Fruit fly (Drosophila melanogaster) Kc167 (cell line): Measurements from ENCODE around the gene CG2145.

Source experiments
- Myc ChIP-seq: fragments of >200 bp; optimal IDR thresholded peaks from 2 replicates; lab custom pipeline; 2017; ENCODE audit warnings: missing external identifiers
- Sin3A ChIP-seq: fragments of >200 bp; optimal IDR thresholded peaks from 2 replicates; lab custom pipeline; 2018; ENCODE audit warnings: missing external identifiers
- h ChIP-seq: fragments of >200 bp; optimal IDR thresholded peaks from 3 replicates; lab custom pipeline; 2018; ENCODE audit warnings: missing external identifiers
- insv ChIP-seq: fragments of >200 bp; optimal IDR thresholded peaks from 3 replicates; lab custom pipeline; 2018; ENCODE audit warnings: missing external identifiers
- psq ChIP-seq: fragments of >200 bp; optimal IDR thresholded peaks from 2 replicates; lab custom pipeline; 2017; ENCODE audit warnings: missing external identifiers
- ttk ChIP-seq: sonication (Bioruptor generic); optimal IDR thresholded peaks from 2 replicates; lab custom pipeline; 2017; ENCODE audit warnings: missing external identifiers

DNA sequence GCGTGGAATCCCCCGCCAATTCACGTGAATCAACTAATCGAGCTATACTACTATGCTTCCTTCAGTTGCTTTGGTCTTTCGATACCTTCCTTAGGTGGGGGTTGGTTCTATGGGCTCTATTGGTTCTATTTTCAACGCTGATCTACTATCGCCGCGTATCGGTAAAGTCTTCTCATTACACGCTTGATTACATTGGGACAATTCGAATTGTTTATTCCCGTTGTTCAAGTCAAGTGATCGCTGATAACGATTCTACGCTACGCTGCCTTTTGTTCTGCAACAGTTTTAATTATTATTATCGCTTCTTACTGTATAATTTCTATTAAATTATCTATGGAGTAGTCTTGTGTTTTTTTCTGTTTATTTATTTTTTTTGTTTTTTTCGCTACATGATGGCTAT, 39.6 kb upstream of the CG2145 start:
- no peak for TF ChIP-seq ttk (lab: Kevin White, UChicago)
- TF ChIP-seq Myc (lab: Kevin White, UChicago), result no peak
- no peak for TF ChIP-seq Sin3A
- TF ChIP-seq h (lab: Kevin White, UChicago), result no peak
- no peak for TF ChIP-seq psq (lab: Kevin White, UChicago)
- TF ChIP-seq insv (lab: Kevin White, UChicago), result no peak
